Worm (Caenorhabditis elegans) whole organism, young adult: ENCODE results near the gene C52D10.3.

Experiments
- C06A6.2 ChIP-seq: fragments of 200-800 bp; sonication (Bioruptor generic); conservative IDR thresholded peaks from 2 replicates; pipeline ENCODE4 v1.3.6; 2022; ENCODE audit warnings: missing genetic modification characterization, missing compliant biosample characterization
- C17E4.6 ChIP-seq: fragments of 200-800 bp; sonication (Bioruptor generic); IDR thresholded peaks from 2 replicates; pipeline ENCODE4 v1.3.6; 2022; ENCODE audit warnings: missing genetic modification reagents, missing genetic modification characterization, missing compliant biosample characterization
- F22D6.2 ChIP-seq: sonication (generic microtip); optimal IDR thresholded peaks from 2 replicates; lab custom pipeline; 2016; ENCODE audit warnings: mild to moderate bottlenecking, missing genetic modification characterization, missing compliant biosample characterization
- F57A8.1 ChIP-seq: fragments of 200-800 bp; sonication (Bioruptor generic); optimal IDR thresholded peaks from 2 replicates; lab custom pipeline; 2018; ENCODE audit warnings: mild to moderate bottlenecking, missing genetic modification characterization, moderate library complexity, missing compliant biosample characterization
- F57C9.4 ChIP-seq: sonication (generic microtip); optimal IDR thresholded peaks from 2 replicates; lab custom pipeline; 2017; ENCODE audit warnings: mild to moderate bottlenecking, missing genetic modification characterization, missing compliant biosample characterization
- Y95B8A.8 ChIP-seq: fragments of 200-800 bp; sonication (Bioruptor generic); IDR thresholded peaks from 2 replicates; pipeline ENCODE4 v1.3.6; 2022; ENCODE audit warnings: missing genetic modification reagents, missing genetic modification characterization, missing compliant biosample characterization
- attf-5 ChIP-seq: fragments of 200-800 bp; sonication (Bioruptor generic); optimal IDR thresholded peaks from 2 replicates; lab custom pipeline; 2018; ENCODE audit warnings: mild to moderate bottlenecking, missing genetic modification characterization, missing compliant biosample characterization
- bed-2 ChIP-seq: fragments of 200-800 bp; sonication (Bioruptor generic); IDR thresholded peaks from 2 replicates; pipeline ENCODE4 v1.3.6; 2022; ENCODE audit warnings: missing genetic modification reagents, missing genetic modification characterization, missing compliant biosample characterization
- cebp-2 ChIP-seq: fragments of 200-800 bp; sonication (Bioruptor generic); IDR thresholded peaks from 2 replicates; pipeline ENCODE4 v1.3.6; 2022; ENCODE audit warnings: missing genetic modification characterization, missing compliant biosample characterization
- ceh-58 ChIP-seq: fragments of 200-800 bp; sonication (Bioruptor generic); IDR thresholded peaks from 2 replicates; pipeline ENCODE4 v1.3.6; 2022; ENCODE audit warnings: missing genetic modification characterization, missing compliant biosample characterization
- ceh-79 ChIP-seq: sonication (generic microtip); optimal IDR thresholded peaks from 2 replicates; lab custom pipeline; 2017; ENCODE audit warnings: mild to moderate bottlenecking, missing genetic modification characterization, missing compliant biosample characterization
- chd-7 ChIP-seq: sonication (generic microtip); optimal IDR thresholded peaks from 2 replicates; lab custom pipeline; 2016; ENCODE audit warnings: mild to moderate bottlenecking, missing genetic modification characterization, moderate library complexity, missing compliant biosample characterization
- dpl-1 ChIP-seq: fragments of 150-350 bp; optimal IDR thresholded peaks from 2 replicates; lab custom pipeline; 2014; ENCODE audit warnings: missing biosample characterization, missing genetic modification reagents, missing genetic modification characterization
- egl-44 ChIP-seq: fragments of 200-800 bp; sonication (Bioruptor generic); IDR thresholded peaks from 2 replicates; pipeline ENCODE4 v1.3.6; 2022; ENCODE audit warnings: missing genetic modification reagents, missing genetic modification characterization, missing compliant biosample characterization
- fkh-3 ChIP-seq: sonication (generic microtip); optimal IDR thresholded peaks from 2 replicates; lab custom pipeline; 2016; ENCODE audit warnings: mild to moderate bottlenecking, missing genetic modification characterization, missing compliant biosample characterization
- gei-17 ChIP-seq: fragments of 200-800 bp; sonication (Bioruptor generic); optimal IDR thresholded peaks from 2 replicates; lab custom pipeline; 2018; ENCODE audit warnings: mild to moderate bottlenecking, missing genetic modification characterization, missing compliant biosample characterization
- hmg-20 ChIP-seq: fragments of 200-800 bp; sonication (Bioruptor generic); IDR thresholded peaks from 2 replicates; pipeline ENCODE4 v1.3.6; 2022; ENCODE audit warnings: missing genetic modification reagents, missing genetic modification characterization, missing compliant biosample characterization
- hrde-1 ChIP-seq: sonication (generic microtip); optimal IDR thresholded peaks from 2 replicates; lab custom pipeline; 2016; ENCODE audit warnings: missing genetic modification characterization, mild to moderate bottlenecking, missing compliant biosample characterization, moderate library complexity, missing genotype, missing genetic modification reagents, borderline replicate concordance
- lag-1 ChIP-seq: fragments of 200-800 bp; sonication (Bioruptor generic); IDR thresholded peaks from 2 replicates; pipeline ENCODE4 v1.3.6; 2022; ENCODE audit warnings: missing genetic modification reagents, missing genetic modification characterization, missing compliant biosample characterization
- let-526 ChIP-seq: fragments of 200-800 bp; sonication (Bioruptor generic); IDR thresholded peaks from 2 replicates; pipeline ENCODE4 v1.3.6; 2022; ENCODE audit warnings: missing genetic modification reagents, missing genetic modification characterization, missing compliant biosample characterization
- let-607 ChIP-seq, 2 experiments: fragments of 200-800 bp in 1 of 2; sonication (Bioruptor generic) in 1 of 2; sonication (generic microtip) in 1 of 2; optimal IDR thresholded peaks; 2 replicates each; lab custom pipeline; 2016 to 2018; ENCODE audit warnings: mild to moderate bottlenecking in 2 of 2, missing compliant biosample characterization in 2 of 2, missing genetic modification characterization in 2 of 2, moderate library complexity in 2 of 2, missing genotype in 1 of 2
- lin-26 ChIP-seq: fragments of 200-800 bp; sonication (Bioruptor generic); IDR thresholded peaks from 2 replicates; pipeline ENCODE4 v1.3.6; 2022; ENCODE audit warnings: missing genetic modification reagents, missing genetic modification characterization, missing compliant biosample characterization
- lin-35 ChIP-seq, 3 experiments: fragments of 150-350 bp in 2 of 3; sonication (generic microtip) in 1 of 3; optimal IDR thresholded peaks; 2 replicates each; lab custom pipeline; 2014 to 2018; ENCODE audit warnings: missing biosample characterization in 3 of 3, missing genetic modification characterization in 3 of 3, missing genetic modification reagents in 3 of 3
- lin-40 ChIP-seq: sonication (generic microtip); optimal IDR thresholded peaks from 2 replicates; lab custom pipeline; 2016; ENCODE audit warnings: missing genetic modification characterization, mild to moderate bottlenecking, missing compliant biosample characterization, missing genotype, missing genetic modification reagents
- lir-1 ChIP-seq: fragments of 200-800 bp; sonication (Bioruptor generic); conservative IDR thresholded peaks from 2 replicates; pipeline ENCODE4 v1.3.6; 2022; ENCODE audit warnings: missing genetic modification reagents, missing genetic modification characterization, missing compliant biosample characterization
- madf-3 ChIP-seq: fragments of 200-800 bp; sonication (Bioruptor generic); IDR thresholded peaks from 2 replicates; pipeline ENCODE4 v1.3.6; 2022; ENCODE audit warnings: missing genetic modification reagents, missing genetic modification characterization, missing compliant biosample characterization
- nfya-2 ChIP-seq: fragments of 200-800 bp; sonication (Bioruptor generic); IDR thresholded peaks from 2 replicates; pipeline ENCODE4 v1.3.6; 2022; ENCODE audit warnings: missing genetic modification reagents, missing genetic modification characterization, missing compliant biosample characterization
- nhr-179 ChIP-seq: sonication (generic microtip); optimal IDR thresholded peaks from 2 replicates; lab custom pipeline; 2016; ENCODE audit warnings: mild to moderate bottlenecking, missing genetic modification characterization, missing compliant biosample characterization
- nhr-27 ChIP-seq: fragments of 200-800 bp; sonication (Bioruptor generic); optimal IDR thresholded peaks from 2 replicates; lab custom pipeline; 2018; ENCODE audit warnings: mild to moderate bottlenecking, missing genetic modification characterization, moderate library complexity, missing compliant biosample characterization
- nhr-90 ChIP-seq: sonication (generic microtip); optimal IDR thresholded peaks from 2 replicates; lab custom pipeline; 2016; ENCODE audit warnings: missing genotype, mild to moderate bottlenecking, missing genetic modification characterization, missing compliant biosample characterization
- pha-4 ChIP-seq: fragments of 150-350 bp; sonication (generic microtip); optimal IDR thresholded peaks from 2 replicates; lab custom pipeline; 2014; ENCODE audit warnings: missing biosample characterization, missing genetic modification reagents, missing genetic modification characterization
- rec-8 ChIP-seq, 2 experiments: sonication (generic microtip); optimal IDR thresholded peaks; 2 replicates each; lab custom pipeline; 2016; ENCODE audit warnings: mild to moderate bottlenecking in 2 of 2, missing genetic modification characterization in 2 of 2, missing genetic modification reagents in 2 of 2, missing genotype in 2 of 2, missing biosample characterization in 1 of 2, missing compliant biosample characterization in 1 of 2, moderate library complexity in 1 of 2
- snpc-1.1 ChIP-seq: sonication (generic microtip); optimal IDR thresholded peaks from 2 replicates; lab custom pipeline; 2017; ENCODE audit warnings: missing genetic modification characterization, mild to moderate bottlenecking, missing compliant biosample characterization, antibody characterized with exemption, moderate library complexity, missing genotype, missing genetic modification reagents; ENCODE audit not compliant: insufficient read depth
- snpc-1.3 ChIP-seq: sonication (generic microtip); optimal IDR thresholded peaks from 2 replicates; lab custom pipeline; 2017; ENCODE audit warnings: missing genetic modification characterization, mild to moderate bottlenecking, missing compliant biosample characterization, antibody characterized with exemption, moderate library complexity, missing genotype, missing genetic modification reagents; ENCODE audit not compliant: insufficient read depth
- snpc-4 ChIP-seq, 5 experiments: fragments of 150-350 bp in 1 of 5; sonication (generic microtip) in 4 of 5; optimal IDR thresholded peaks; 2 replicates each; lab custom pipeline; 2014 to 2018; ENCODE audit warnings: missing genetic modification characterization in 5 of 5, missing biosample characterization in 3 of 5, antibody characterized with exemption in 2 of 5, mild to moderate bottlenecking in 2 of 5, missing compliant biosample characterization in 2 of 5, missing genotype in 2 of 5, moderate library complexity in 2 of 5, missing genetic modification reagents in 1 of 5
- sptf-2 ChIP-seq: fragments of 200-800 bp; sonication (Bioruptor generic); optimal IDR thresholded peaks from 2 replicates; lab custom pipeline; 2018; ENCODE audit warnings: mild to moderate bottlenecking, missing genetic modification characterization, missing compliant biosample characterization
- tbx-9 ChIP-seq: sonication (generic microtip); optimal IDR thresholded peaks from 2 replicates; lab custom pipeline; 2016; ENCODE audit warnings: borderline replicate concordance, missing genetic modification characterization, inconsistent platforms, missing compliant biosample characterization
- zfh-2 ChIP-seq: fragments of 200-800 bp; sonication (Bioruptor generic); conservative IDR thresholded peaks from 2 replicates; pipeline ENCODE4 v1.3.6; 2022; ENCODE audit warnings: missing genetic modification reagents, missing genetic modification characterization, missing compliant biosample characterization
- zim-3 ChIP-seq: sonication (generic microtip); optimal IDR thresholded peaks from 2 replicates; lab custom pipeline; 2017; ENCODE audit warnings: mild to moderate bottlenecking, missing genetic modification characterization, moderate library complexity, missing compliant biosample characterization
- ztf-18 ChIP-seq: sonication (generic microtip); optimal IDR thresholded peaks from 2 replicates; lab custom pipeline; 2016; ENCODE audit warnings: missing genotype, mild to moderate bottlenecking, missing genetic modification characterization, missing compliant biosample characterization
- ztf-22 ChIP-seq: fragments of 200-800 bp; sonication (Bioruptor generic); optimal IDR thresholded peaks from 2 replicates; lab custom pipeline; 2018; ENCODE audit warnings: mild to moderate bottlenecking, missing genetic modification characterization, moderate library complexity, missing compliant biosample characterization
- ztf-28 ChIP-seq: fragments of 200-800 bp; sonication (Bioruptor generic); IDR thresholded peaks from 2 replicates; pipeline ENCODE4 v1.3.6; 2022; ENCODE audit warnings: missing genetic modification reagents, missing genetic modification characterization, missing compliant biosample characterization
- ztf-6 ChIP-seq: fragments of 200-800 bp; sonication (Bioruptor generic); IDR thresholded peaks from 2 replicates; pipeline ENCODE4 v1.3.6; 2022; ENCODE audit warnings: missing genetic modification reagents, missing genetic modification characterization, missing compliant biosample characterization

Gene C52D10.3

DNA sequence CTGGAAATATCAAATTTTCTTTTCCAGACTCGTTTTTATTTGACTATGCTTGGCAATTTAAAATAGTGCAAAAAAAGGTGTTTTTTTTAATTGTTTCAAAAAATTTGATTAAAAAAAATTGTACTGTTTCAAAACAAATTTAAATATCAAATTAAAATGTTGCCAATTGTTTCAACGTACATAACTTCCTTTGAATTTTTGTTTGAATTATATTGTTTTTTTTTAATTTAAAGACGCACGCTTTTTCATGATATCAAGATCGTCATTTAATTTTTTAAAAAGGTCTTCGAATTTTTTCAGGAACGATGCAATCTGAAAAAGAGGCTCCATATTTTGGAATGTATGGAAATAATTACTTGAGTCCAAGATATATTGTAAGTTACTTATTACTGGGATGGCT lies 47.2 kb downstream of the C52D10.3 start, which contains the start of gene Y116A8B.4:
Gene Y116A8B.4 (plus strand): TSS at position 301 of the 400 bp plus-strand sequence.
- TF ChIP-seq ceh-79 (tag; lab: Kevin White, UChicago) (no peak), gei-17 (GFP tag; lab: Kevin White, UChicago) (no peak), tbx-9 (no peak), lag-1 (GFP tag; lab: Robert Waterston, UW) (no peak), Y95B8A.8 (no peak), snpc-1.1 (no peak), F57A8.1 (no peak), ceh-58 (no peak), zim-3 (no peak), nfya-2 (GFP tag; lab: Robert Waterston, UW) (no peak), madf-3 (GFP tag; lab: Robert Waterston, UW) (no peak), hmg-20 (GFP tag; lab: Robert Waterston, UW) (no peak), F22D6.2 (no peak), let-607 (tag; optimal IDR thresholded peaks at IDR 0.05; lab: Kevin White, UChicago) (no peak), F57C9.4 (tag; lab: Kevin White, UChicago) (no peak), lin-26 (GFP tag; lab: Robert Waterston, UW) (no peak), chd-7 (tag; lab: Kevin White, UChicago) (no peak)

DNA sequence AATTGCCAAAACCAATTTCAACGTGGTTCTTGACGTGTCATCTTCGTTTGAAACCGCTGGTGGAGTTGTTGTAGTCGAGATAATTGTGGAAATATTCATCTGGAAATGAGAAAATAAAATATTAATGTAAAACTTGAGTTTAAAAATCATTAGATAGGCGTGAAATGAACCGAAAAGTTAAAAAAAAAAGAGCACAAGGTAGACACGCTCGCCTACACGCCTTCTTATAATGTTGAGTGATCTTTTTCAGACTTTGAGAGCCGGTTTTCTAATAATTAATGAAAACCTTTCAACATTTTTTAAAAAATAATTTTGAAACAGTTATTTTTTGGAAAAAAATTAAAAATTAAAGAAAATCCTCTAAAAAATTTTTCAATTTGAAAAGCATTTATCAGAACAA lies 54.7 kb downstream of the C52D10.3 start, which contains the start of gene npr-32:
Gene npr-32 (minus strand): TSS at position 101 of the 400 bp plus-strand sequence.
- no peak for TF ChIP-seq ztf-22
- no peak for TF ChIP-seq dpl-1 (GFP tag; lab: Kevin White, UChicago)
- TF ChIP-seq C06A6.2 = no peak
- TF ChIP-seq zfh-2 (GFP tag; lab: Robert Waterston, UW) = no peak
- TF ChIP-seq nhr-179 (tag; lab: Kevin White, UChicago) = no peak
- no peak for TF ChIP-seq lin-35 (GFP tag; optimal IDR thresholded peaks at IDR 0.05; lab: Kevin White, UChicago)
- TF ChIP-seq snpc-1.3 (tag; lab: Kevin White, UChicago) = no peak
- TF ChIP-seq lir-1 = no peak
- no peak for TF ChIP-seq C17E4.6 (GFP tag; lab: Robert Waterston, UW)
- no peak for TF ChIP-seq let-526 (GFP tag; lab: Robert Waterston, UW)
- TF ChIP-seq egl-44 (GFP tag; lab: Robert Waterston, UW) = no peak
- TF ChIP-seq hrde-1 (tag; lab: Kevin White, UChicago) = no peak
- no peak for TF ChIP-seq cebp-2 (GFP tag; lab: Robert Waterston, UW)

DNA sequence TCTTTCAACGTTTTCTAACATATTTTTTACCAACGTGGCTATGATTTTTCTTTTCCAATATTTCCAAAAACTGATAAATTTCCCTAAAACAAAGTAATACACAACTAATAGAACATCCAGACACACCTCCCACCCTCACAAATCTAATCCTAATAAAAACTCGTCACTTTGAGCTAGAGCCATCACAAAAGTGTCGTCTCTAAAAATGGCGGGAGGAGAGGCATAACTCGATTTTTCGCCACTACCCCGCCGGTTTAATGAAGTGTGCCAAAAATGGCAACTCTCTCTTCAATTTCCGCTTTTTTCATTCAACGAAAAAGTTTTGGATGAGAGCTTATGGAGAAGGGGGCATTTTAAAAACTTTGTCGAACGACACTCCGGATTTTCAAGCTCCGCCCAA lies 56.6 kb downstream of the C52D10.3 start:
- TF ChIP-seq snpc-1.3 (tag; lab: Kevin White, UChicago) (no peak), bed-2 (GFP tag; lab: Robert Waterston, UW) (no peak), ztf-18 (tag; lab: Kevin White, UChicago) (no peak), nhr-27 (tag; lab: Kevin White, UChicago) (no peak), sptf-2 (no peak), nhr-90 (no peak), snpc-4 (GFP tag; optimal IDR thresholded peaks at IDR 0.05; lab: Kevin White, UChicago) (no peak), snpc-4 (tag; optimal IDR thresholded peaks at IDR 0.05; lab: Kevin White, UChicago) (no peak), ztf-6 (no peak), fkh-3 (no peak), C06A6.2 (no peak), rec-8 (tag; optimal IDR thresholded peaks at IDR 0.05; lab: Kevin White, UChicago) (no peak), lin-40 (tag; lab: Kevin White, UChicago) (no peak), ztf-28 (GFP tag; lab: Robert Waterston, UW) (no peak), attf-5 (GFP tag; lab: Kevin White, UChicago) (no peak), pha-4 (tag; lab: Kevin White, UChicago) (no peak)
